Fruit fly (Drosophila melanogaster) whole organism, embryonic: ENCODE results near the gene Lst8.
A peak's percentile ranks its signal among the peaks of the same experiment; 100 is the strongest.

Source experiments
- Aef1 ChIP-seq: fragments of 200-800 bp; sonication (Bioruptor generic); IDR thresholded peaks from 3 replicates; pipeline ENCODE4 v1.3.6; 2022; ENCODE audit warnings: missing biosample characterization, missing genetic modification characterization
- Blimp-1 ChIP-seq: fragments of 200-800 bp; sonication (Bioruptor generic); optimal IDR thresholded peaks from 3 replicates; lab custom pipeline; 2018; ENCODE audit warnings: missing biosample characterization, missing genetic modification characterization, mild to moderate bottlenecking, moderate library complexity, missing genetic modification reagents
- CG12155 ChIP-seq: fragments of 200-800 bp; sonication (Bioruptor generic); optimal IDR thresholded peaks from 3 replicates; lab custom pipeline; 2016; ENCODE audit warnings: missing biosample characterization, missing genetic modification characterization
- CG15073 ChIP-seq: fragments of 200-800 bp; sonication (Bioruptor generic); optimal IDR thresholded peaks from 2 replicates; lab custom pipeline; 2016; ENCODE audit warnings: missing biosample characterization, missing genetic modification characterization
- CG15479 ChIP-seq: fragments of 200-800 bp; sonication (Bioruptor generic); optimal IDR thresholded peaks from 3 replicates; lab custom pipeline; 2019; ENCODE audit warnings: missing biosample characterization, mild to moderate bottlenecking, missing genetic modification characterization, moderate library complexity
- CG17328 ChIP-seq: fragments of 200-800 bp; sonication (Bioruptor generic); IDR thresholded peaks from 2 replicates; pipeline ENCODE4 v1.3.6; 2022; ENCODE audit warnings: missing biosample characterization, missing genetic modification characterization
- CG17829 ChIP-seq: fragments of 200-800 bp; optimal IDR thresholded peaks from 2 replicates; lab custom pipeline; 2019; ENCODE audit warnings: missing biosample characterization, mild to moderate bottlenecking, missing genetic modification characterization, moderate library complexity
- CG2116 ChIP-seq: fragments of 200-800 bp; sonication (Bioruptor generic); optimal IDR thresholded peaks from 3 replicates; lab custom pipeline; 2018; ENCODE audit warnings: missing biosample characterization, mild to moderate bottlenecking, missing genetic modification characterization
- CG2199 ChIP-seq: fragments of 200-800 bp; sonication (Bioruptor generic); IDR thresholded peaks from 3 replicates; pipeline ENCODE4 v1.3.6; 2022; ENCODE audit warnings: missing biosample characterization, missing genetic modification characterization
- CG3163 ChIP-seq: fragments of 200-800 bp; sonication (Bioruptor generic); optimal IDR thresholded peaks from 3 replicates; lab custom pipeline; 2016; ENCODE audit warnings: missing biosample characterization, missing genetic modification characterization
- CG34376 ChIP-seq: fragments of 200-800 bp; sonication (Bioruptor generic); optimal IDR thresholded peaks from 2 replicates; lab custom pipeline; 2018; ENCODE audit warnings: missing biosample characterization, mild to moderate bottlenecking, missing genetic modification characterization
- CG3726 ChIP-seq: fragments of 200-800 bp; sonication (Bioruptor generic); IDR thresholded peaks from 3 replicates; pipeline ENCODE4, ENCODE4 v1.3.6; 2022; ENCODE audit warnings: missing biosample characterization, missing genetic modification characterization
- CG4617 ChIP-seq: fragments of 200-800 bp; sonication (Bioruptor generic); optimal IDR thresholded peaks from 3 replicates; lab custom pipeline; 2016; ENCODE audit warnings: missing biosample characterization, missing genetic modification characterization, borderline replicate concordance
- CG4854 ChIP-seq: fragments of 200-800 bp; sonication (Bioruptor generic); optimal IDR thresholded peaks from 2 replicates; lab custom pipeline; 2016; ENCODE audit warnings: missing biosample characterization, missing genetic modification characterization, inconsistent platforms
- CG6683 ChIP-seq: fragments of 200-800 bp; sonication (Bioruptor generic); optimal IDR thresholded peaks from 2 replicates; lab custom pipeline; 2017; ENCODE audit warnings: missing biosample characterization, mild to moderate bottlenecking, missing genetic modification characterization, missing genetic modification reagents
- CG7372 ChIP-seq: fragments of 200-800 bp; sonication (Bioruptor generic); IDR thresholded peaks from 2 replicates; pipeline ENCODE4 v1.3.6; 2022; ENCODE audit warnings: missing biosample characterization, missing genetic modification characterization
- CG7556 ChIP-seq: fragments of 200-800 bp; sonication (Bioruptor generic); optimal IDR thresholded peaks from 2 replicates; lab custom pipeline; 2017; ENCODE audit warnings: missing biosample characterization, mild to moderate bottlenecking, missing genetic modification characterization
- CG8281 ChIP-seq: fragments of 200-800 bp; sonication (Bioruptor generic); optimal IDR thresholded peaks from 2 replicates; lab custom pipeline; 2018; ENCODE audit warnings: missing biosample characterization, mild to moderate bottlenecking, missing genetic modification characterization, moderate library complexity
- CG9932 ChIP-seq: fragments of 200-800 bp; sonication (Bioruptor generic); IDR thresholded peaks from 2 replicates; pipeline ENCODE4 v1.3.6; 2022; ENCODE audit warnings: missing biosample characterization, missing genetic modification characterization
- CTCF ChIP-seq: fragments of 200-800 bp; sonication (Bioruptor generic); optimal IDR thresholded peaks from 2 replicates; lab custom pipeline; 2017; ENCODE audit warnings: missing biosample characterization, mild to moderate bottlenecking, missing genetic modification characterization, moderate library complexity
- CoRest ChIP-seq: fragments of 200-800 bp; sonication (Bioruptor generic); optimal IDR thresholded peaks from 3 replicates; lab custom pipeline; 2018; ENCODE audit warnings: missing biosample characterization, mild to moderate bottlenecking, missing genetic modification characterization, moderate library complexity
- Dbx ChIP-seq: fragments of 200-800 bp; sonication (Bioruptor generic); IDR thresholded peaks from 3 replicates; pipeline ENCODE4 v1.3.6; 2022; ENCODE audit warnings: missing biosample characterization, missing genetic modification characterization
- Deaf1 ChIP-seq: fragments of 200-800 bp; optimal IDR thresholded peaks from 3 replicates; lab custom pipeline; 2019; ENCODE audit warnings: missing biosample characterization, mild to moderate bottlenecking, missing genetic modification characterization, moderate library complexity
- Dfd ChIP-seq, 2 experiments: fragments of >200 bp; optimal IDR thresholded peaks; 2 replicates each; lab custom pipeline; 2017; ENCODE audit warnings: missing biosample characterization in 2 of 2, missing genetic modification characterization in 2 of 2
- Drgx ChIP-seq: fragments of 200-800 bp; sonication (Bioruptor generic); IDR thresholded peaks from 2 replicates; pipeline ENCODE4 v1.3.6; 2022; ENCODE audit warnings: missing biosample characterization, missing genetic modification characterization
- Fer3 ChIP-seq: fragments of 200-800 bp; sonication (Bioruptor generic); optimal IDR thresholded peaks from 2 replicates; lab custom pipeline; 2018; ENCODE audit warnings: missing biosample characterization, mild to moderate bottlenecking, missing genetic modification characterization, moderate library complexity
- Hr39 ChIP-seq: fragments of >200 bp; optimal IDR thresholded peaks from 2 replicates; lab custom pipeline; 2017
- Lhr ChIP-seq: fragments of 200-800 bp; sonication (Bioruptor generic); optimal IDR thresholded peaks from 3 replicates; lab custom pipeline; 2017; ENCODE audit warnings: mild to moderate bottlenecking, missing biosample characterization, missing genetic modification reagents, missing genetic modification characterization
- MBD-R2 ChIP-seq: fragments of 200-800 bp; sonication (Bioruptor generic); IDR thresholded peaks from 2 replicates; pipeline ENCODE4 v1.3.6; 2022; ENCODE audit warnings: missing biosample characterization, missing genetic modification characterization
- Mrtf ChIP-seq: fragments of 200-800 bp; sonication (Bioruptor generic); IDR thresholded peaks from 3 replicates; pipeline ENCODE4 v1.3.6; 2022; ENCODE audit warnings: missing biosample characterization, missing genetic modification characterization
- NC2β ChIP-seq: fragments of 200-800 bp; sonication (Bioruptor generic); optimal IDR thresholded peaks from 2 replicates; lab custom pipeline; 2016; ENCODE audit warnings: missing biosample characterization, missing genetic modification characterization
- Ssrp ChIP-seq: fragments of 200-800 bp; sonication (Bioruptor generic); optimal IDR thresholded peaks from 2 replicates; lab custom pipeline; 2018; ENCODE audit warnings: missing biosample characterization, mild to moderate bottlenecking, missing genetic modification characterization, moderate library complexity
- ara ChIP-seq: fragments of 200-800 bp; sonication (Bioruptor generic); IDR thresholded peaks from 2 replicates; pipeline ENCODE4 v1.3.6; 2022; ENCODE audit warnings: missing biosample characterization, missing genetic modification characterization
- btn ChIP-seq: fragments of 200-800 bp; sonication (Bioruptor generic); optimal IDR thresholded peaks from 2 replicates; lab custom pipeline; 2016; ENCODE audit warnings: missing biosample characterization, missing genetic modification characterization
- chif ChIP-seq, 2 experiments: fragments of 200-800 bp; sonication (Bioruptor generic); optimal IDR thresholded peaks; 3 replicates each; lab custom pipeline; 2016; ENCODE audit warnings: missing biosample characterization in 2 of 2, missing genetic modification characterization in 2 of 2
- esg ChIP-seq: fragments of 200-800 bp; sonication (Bioruptor generic); conservative IDR thresholded peaks from 2 replicates; pipeline ENCODE4 v1.3.6; 2022; ENCODE audit warnings: missing biosample characterization, missing genetic modification characterization
- gsb-n ChIP-seq: fragments of 200-800 bp; sonication (Bioruptor generic); optimal IDR thresholded peaks from 3 replicates; lab custom pipeline; 2018; ENCODE audit warnings: missing biosample characterization, mild to moderate bottlenecking, missing genetic modification characterization
- ham ChIP-seq: fragments of 200-800 bp; sonication (Bioruptor generic); IDR thresholded peaks from 2 replicates; pipeline ENCODE4 v1.3.6; 2022; ENCODE audit warnings: missing biosample characterization, missing genetic modification characterization
- hbn ChIP-seq: fragments of 200-800 bp; sonication (Bioruptor generic); IDR thresholded peaks from 2 replicates; pipeline ENCODE4 v1.3.6; 2022; ENCODE audit warnings: missing biosample characterization, missing genetic modification characterization; ENCODE audit not compliant: partially characterized antibody
- kni ChIP-seq: fragments of 200-800 bp; sonication (Bioruptor generic); optimal IDR thresholded peaks from 3 replicates; lab custom pipeline; 2017; ENCODE audit warnings: mild to moderate bottlenecking, missing biosample characterization, missing genetic modification reagents, missing genetic modification characterization
- mld ChIP-seq: fragments of 200-800 bp; sonication (Bioruptor generic); IDR thresholded peaks from 3 replicates; pipeline ENCODE4 v1.3.6; 2022; ENCODE audit warnings: missing biosample characterization, missing genetic modification characterization; ENCODE audit not compliant: partially characterized antibody
- oc ChIP-seq: fragments of 200-800 bp; sonication (Bioruptor generic); optimal IDR thresholded peaks from 2 replicates; lab custom pipeline; 2018; ENCODE audit warnings: missing biosample characterization, mild to moderate bottlenecking, missing genetic modification characterization, moderate library complexity
- pb ChIP-seq: fragments of 200-800 bp; sonication (Bioruptor generic); optimal IDR thresholded peaks from 3 replicates; lab custom pipeline; 2016; ENCODE audit warnings: missing biosample characterization, missing genetic modification characterization
- pum ChIP-seq: fragments of 200-800 bp; sonication (Bioruptor generic); optimal IDR thresholded peaks from 2 replicates; lab custom pipeline; 2016; ENCODE audit warnings: missing biosample characterization, missing genetic modification characterization
- sug ChIP-seq: fragments of 200-800 bp; optimal IDR thresholded peaks from 2 replicates; lab custom pipeline; 2019; ENCODE audit warnings: missing biosample characterization, mild to moderate bottlenecking, missing genetic modification characterization, moderate library complexity
- tgo ChIP-seq: fragments of 200-800 bp; sonication (Bioruptor generic); IDR thresholded peaks from 3 replicates; pipeline ENCODE4 v1.3.6; 2022; ENCODE audit warnings: missing biosample characterization, missing genetic modification characterization
- trh ChIP-seq: fragments of 200-800 bp; sonication (Bioruptor generic); optimal IDR thresholded peaks from 2 replicates; lab custom pipeline; 2016; ENCODE audit warnings: missing biosample characterization, missing genetic modification characterization
- tup ChIP-seq: fragments of 200-800 bp; sonication (Bioruptor generic); optimal IDR thresholded peaks from 2 replicates; lab custom pipeline; 2016; ENCODE audit warnings: missing biosample characterization, mild to moderate bottlenecking, missing genetic modification characterization, moderate library complexity
- z ChIP-seq: fragments of 200-800 bp; sonication (Bioruptor generic); IDR thresholded peaks from 3 replicates; pipeline ENCODE4 v1.3.6; 2022; ENCODE audit warnings: missing biosample characterization, missing genetic modification characterization
- zf30C ChIP-seq: fragments of 200-800 bp; sonication (Bioruptor generic); optimal IDR thresholded peaks from 3 replicates; lab custom pipeline; 2018; ENCODE audit warnings: missing biosample characterization, mild to moderate bottlenecking, missing genetic modification characterization

The Lst8 gene

dm6 chrX:9650757-9651594, 45.2 kb upstream of the Lst8 start (continued):
- TF ChIP-seq Ssrp = peak; percentile 93
- peak; percentile 97 for TF ChIP-seq CG17328 (GFP tag; lab: Robert Waterston, UW)
- TF ChIP-seq tgo (GFP tag; lab: Robert Waterston, UW) = peak; percentile 95
- TF ChIP-seq CoRest (tag; lab: Kevin White, UChicago) = peak; percentile 91
- peak; percentile 92 for TF ChIP-seq Aef1
- TF ChIP-seq ara (GFP tag; lab: Robert Waterston, UW) = peak; percentile 97
- TF ChIP-seq Fer3 (tag; lab: Kevin White, UChicago) = peak; percentile 85
- peak; percentile 83 for TF ChIP-seq CG6683 (GFP tag; lab: Kevin White, UChicago)
- peak; percentile 91 for TF ChIP-seq Blimp-1
- peak; percentile 72; the same call in 1 of the 3 replicates for TF ChIP-seq z
- peak; percentile 84 for TF ChIP-seq CG3163 (GFP tag; lab: Kevin White, UChicago)
- TF ChIP-seq btn (GFP tag; lab: Kevin White, UChicago) = peak; percentile 93
- no peak for TF ChIP-seq hbn
- TF ChIP-seq pb (GFP tag; lab: Kevin White, UChicago) = peak; percentile 95
- TF ChIP-seq Lhr (GFP tag; lab: Kevin White, UChicago) = peak; percentile 84
- peak; percentile 79 for TF ChIP-seq CG8281
- TF ChIP-seq CG34376 (GFP tag; lab: Kevin White, UChicago) = no peak
- peak; percentile 89 for TF ChIP-seq CG12155 (GFP tag; lab: Kevin White, UChicago)
- peak; percentile 85 for TF ChIP-seq tup
- TF ChIP-seq CG17829 (tag; lab: Kevin White, UChicago) = peak; percentile 97
- no peak for TF ChIP-seq zf30C (GFP tag; lab: Kevin White, UChicago)
- peak; percentile 77 for TF ChIP-seq CG15073
- peak; percentile 44 for TF ChIP-seq CTCF
- peak; percentile 94 for TF ChIP-seq gsb-n (tag; lab: Kevin White, UChicago)
- TF ChIP-seq Dbx (GFP tag; lab: Robert Waterston, UW) = peak; percentile 76
- no peak for TF ChIP-seq Dfd (GFP tag; optimal IDR thresholded peaks at IDR 0.05; lab: Kevin White, UChicago)
- peak; percentile 95 for TF ChIP-seq Mrtf (GFP tag; lab: Robert Waterston, UW)
- 0 out of 3 replicates have a peak, but pooled peaks have one; percentile 14 for TF ChIP-seq mld (GFP tag; lab: Robert Waterston, UW)
- TF ChIP-seq CG15479 (GFP tag; lab: Kevin White, UChicago) = peak; percentile 10
- TF ChIP-seq CG4617 (GFP tag; lab: Kevin White, UChicago) = peak; percentile 90
- TF ChIP-seq Deaf1 = peak; percentile 66
- TF ChIP-seq Drgx = peak; percentile 98
- TF ChIP-seq CG4854 (GFP tag; lab: Kevin White, UChicago) = peak; percentile 83
- TF ChIP-seq CG9932 = peak; percentile 67
- peak; percentile 41 for TF ChIP-seq sug (tag; lab: Kevin White, UChicago)
- TF ChIP-seq Hr39 = no peak
- peak; percentile 95 for TF ChIP-seq CG7556 (GFP tag; lab: Kevin White, UChicago)
- peak; percentile 86 for TF ChIP-seq trh (GFP tag; lab: Kevin White, UChicago)
- TF ChIP-seq NC2β (GFP tag; lab: Kevin White, UChicago) = peak; percentile 97
- peak; percentile 68 for TF ChIP-seq ham
- peak; percentile 95 for TF ChIP-seq pum
- peak; percentile 95 for TF ChIP-seq oc (tag; lab: Kevin White, UChicago)
- TF ChIP-seq CG2199 (GFP tag; lab: Robert Waterston, UW) = peak; percentile 97
- TF ChIP-seq MBD-R2 (GFP tag; lab: Robert Waterston, UW) = peak; percentile 60
- peak; percentile 84 for TF ChIP-seq CG7372
- TF ChIP-seq CG3726 (GFP tag; lab: Robert Waterston, UW) = peak; percentile 94
- peak; percentile 47 for TF ChIP-seq kni
- TF ChIP-seq chif (GFP tag; optimal IDR thresholded peaks at IDR 0.05; lab: Kevin White, UChicago) = peak; percentile 94 to 96
- peak; percentile 94 for TF ChIP-seq esg (GFP tag; lab: Robert Waterston, UW)
- TF ChIP-seq CG2116 (GFP tag; lab: Kevin White, UChicago) = peak; percentile 76
